Worm (Caenorhabditis elegans) whole organism, L1 larva: ENCODE results near the gene hxk-3.

Source experiments
- isw-1 ChIP-seq: fragments of 200-800 bp; sonication (Bioruptor generic); IDR thresholded peaks from 2 replicates; pipeline ENCODE4 v1.3.6; 2022; ENCODE audit warnings: missing genetic modification characterization, missing compliant biosample characterization
- nhr-19 ChIP-seq: fragments of 200-800 bp; sonication (Bioruptor generic); conservative IDR thresholded peaks from 2 replicates; pipeline ENCODE4 v1.3.6; 2022; ENCODE audit warnings: missing genetic modification characterization, missing compliant biosample characterization
- unc-62 ChIP-seq: fragments of 150-350 bp; optimal IDR thresholded peaks from 2 replicates; lab custom pipeline; 2014; ENCODE audit warnings: missing biosample characterization, missing genetic modification reagents, missing genetic modification characterization
- ztf-11 ChIP-seq, 2 experiments: sonication (generic microtip); optimal IDR thresholded peaks; 2 replicates each; lab custom pipeline; 2016 to 2017; ENCODE audit warnings: missing genetic modification characterization in 2 of 2, missing biosample characterization in 1 of 2, missing compliant biosample characterization in 1 of 2

ce11 chrIV:1461463-1461862 lies 36.0 kb upstream of the hxk-3 start:
- TF ChIP-seq nhr-19 (GFP tag; lab: Robert Waterston, UW) (no peak), unc-62 (GFP tag; lab: Kevin White, UChicago) (no peak), isw-1 (GFP tag; lab: Robert Waterston, UW) (no peak), ztf-11 (tag; optimal IDR thresholded peaks at IDR 0.05; lab: Kevin White, UChicago) (no peak)
